Fruit fly (Drosophila melanogaster) whole organism, embryonic: ENCODE measurements around the gene CG10874.

Experiments
- Antp ChIP-seq: fragments of 200-800 bp; sonication (Bioruptor generic); optimal IDR thresholded peaks from 3 replicates; lab custom pipeline; 2016; ENCODE audit warnings: missing biosample characterization, missing genetic modification characterization
- Atf3 ChIP-seq: fragments of 200-800 bp; sonication (Bioruptor generic); optimal IDR thresholded peaks from 3 replicates; lab custom pipeline; 2016; ENCODE audit warnings: missing biosample characterization, missing genetic modification characterization
- Bteb2 ChIP-seq: fragments of 200-800 bp; sonication (Bioruptor generic); optimal IDR thresholded peaks from 2 replicates; lab custom pipeline; 2016; ENCODE audit warnings: missing biosample characterization, missing genetic modification characterization
- CG10366 ChIP-seq: fragments of 200-800 bp; sonication (Bioruptor generic); IDR thresholded peaks from 2 replicates; pipeline ENCODE4 v1.3.6; 2022; ENCODE audit warnings: missing biosample characterization, missing genetic modification characterization
- CG10565 ChIP-seq: fragments of 200-800 bp; sonication (Bioruptor generic); optimal IDR thresholded peaks from 3 replicates; lab custom pipeline; 2016; ENCODE audit warnings: missing biosample characterization, mild to moderate bottlenecking, missing genetic modification characterization
- CG11456 ChIP-seq: fragments of 200-800 bp; sonication (Bioruptor generic); IDR thresholded peaks from 3 replicates; pipeline ENCODE4 v1.3.6; 2022; ENCODE audit warnings: missing biosample characterization, missing genetic modification characterization
- CG12104 ChIP-seq: fragments of 200-800 bp; sonication (Bioruptor generic); optimal IDR thresholded peaks from 3 replicates; lab custom pipeline; 2016; ENCODE audit warnings: missing biosample characterization, missing genetic modification characterization
- CG13287 ChIP-seq: fragments of 200-800 bp; sonication (Bioruptor generic); IDR thresholded peaks from 2 replicates; pipeline ENCODE4 v1.3.6; 2022; ENCODE audit warnings: missing biosample characterization, missing genetic modification characterization; ENCODE audit not compliant: partially characterized antibody
- CG13296 ChIP-seq: fragments of 200-800 bp; sonication (Bioruptor generic); optimal IDR thresholded peaks from 3 replicates; lab custom pipeline; 2018; ENCODE audit warnings: missing biosample characterization, mild to moderate bottlenecking, missing genetic modification characterization
- CG15073 ChIP-seq: fragments of 200-800 bp; sonication (Bioruptor generic); optimal IDR thresholded peaks from 2 replicates; lab custom pipeline; 2016; ENCODE audit warnings: missing biosample characterization, missing genetic modification characterization
- CG1603 ChIP-seq: fragments of 200-800 bp; sonication (Bioruptor generic); optimal IDR thresholded peaks from 2 replicates; lab custom pipeline; 2019; ENCODE audit warnings: missing biosample characterization, mild to moderate bottlenecking, missing genetic modification characterization, moderate library complexity
- CG17568 ChIP-seq: fragments of 200-800 bp; sonication (Bioruptor generic); optimal IDR thresholded peaks from 2 replicates; lab custom pipeline; 2018; ENCODE audit warnings: missing biosample characterization, mild to moderate bottlenecking, missing genetic modification characterization, moderate library complexity
- CG18011 ChIP-seq: fragments of 200-800 bp; sonication (Bioruptor generic); optimal IDR thresholded peaks from 2 replicates; lab custom pipeline; 2017; ENCODE audit warnings: missing biosample characterization, missing genetic modification characterization, mild to moderate bottlenecking, moderate library complexity, missing genotype
- CG30431 ChIP-seq: fragments of 200-800 bp; sonication (Bioruptor generic); optimal IDR thresholded peaks from 2 replicates; lab custom pipeline; 2017; ENCODE audit warnings: missing biosample characterization, missing genetic modification characterization
- CG32532 ChIP-seq: fragments of 200-800 bp; sonication (Bioruptor generic); IDR thresholded peaks from 2 replicates; pipeline ENCODE4 v1.3.6; 2022; ENCODE audit warnings: missing biosample characterization, missing genetic modification characterization
- CG34422 ChIP-seq: fragments of 200-800 bp; sonication (Bioruptor generic); IDR thresholded peaks from 3 replicates; pipeline ENCODE4 v1.3.6; 2022; ENCODE audit warnings: missing biosample characterization, missing genetic modification characterization
- CG4282 ChIP-seq: fragments of 200-800 bp; sonication (Bioruptor generic); optimal IDR thresholded peaks from 2 replicates; lab custom pipeline; 2016; ENCODE audit warnings: missing biosample characterization, missing genetic modification characterization
- CG5180 ChIP-seq: fragments of 200-800 bp; sonication (Bioruptor generic); optimal IDR thresholded peaks from 3 replicates; lab custom pipeline; 2017; ENCODE audit warnings: missing biosample characterization, missing genetic modification characterization, mild to moderate bottlenecking, moderate library complexity, missing genetic modification reagents
- CG6254 ChIP-seq: fragments of 200-800 bp; sonication (Bioruptor generic); optimal IDR thresholded peaks from 3 replicates; lab custom pipeline; 2017; ENCODE audit warnings: mild to moderate bottlenecking, missing biosample characterization, missing genetic modification reagents, missing genetic modification characterization
- CG7839 ChIP-seq: fragments of 200-800 bp; sonication (Bioruptor generic); optimal IDR thresholded peaks from 3 replicates; lab custom pipeline; 2018; ENCODE audit warnings: missing biosample characterization, mild to moderate bottlenecking, missing genetic modification characterization, moderate library complexity
- CG8290 ChIP-seq, 3 experiments: fragments of 200-800 bp; sonication (Bioruptor generic); optimal IDR thresholded peaks; 2 replicates each; lab custom pipeline; 2016 to 2019; ENCODE audit warnings: missing biosample characterization in 3 of 3, missing genetic modification characterization in 3 of 3, mild to moderate bottlenecking in 2 of 3, moderate library complexity in 1 of 3
- CG9609 ChIP-seq: fragments of 200-800 bp; sonication (Bioruptor generic); optimal IDR thresholded peaks from 3 replicates; lab custom pipeline; 2016; ENCODE audit warnings: missing biosample characterization, missing genetic modification characterization
- CTCF ChIP-seq: fragments of 200-800 bp; sonication (Bioruptor generic); optimal IDR thresholded peaks from 2 replicates; lab custom pipeline; 2017; ENCODE audit warnings: missing biosample characterization, mild to moderate bottlenecking, missing genetic modification characterization, moderate library complexity
- Drgx ChIP-seq: fragments of 200-800 bp; sonication (Bioruptor generic); IDR thresholded peaks from 2 replicates; pipeline ENCODE4 v1.3.6; 2022; ENCODE audit warnings: missing biosample characterization, missing genetic modification characterization
- E2f1 ChIP-seq: fragments of 200-800 bp; sonication (Bioruptor generic); IDR thresholded peaks from 2 replicates; pipeline ENCODE4 v1.3.6; 2022; ENCODE audit warnings: missing biosample characterization, missing genetic modification characterization
- Ets97D ChIP-seq: fragments of 200-800 bp; sonication (Bioruptor generic); optimal IDR thresholded peaks from 3 replicates; lab custom pipeline; 2016; ENCODE audit warnings: missing biosample characterization, missing genetic modification characterization
- H15 ChIP-seq: fragments of 200-800 bp; sonication (Bioruptor generic); IDR thresholded peaks from 3 replicates; pipeline ENCODE4 v1.3.6; 2022; ENCODE audit warnings: missing biosample characterization, missing genetic modification characterization
- HmgD ChIP-seq: fragments of 200-800 bp; sonication (Bioruptor generic); optimal IDR thresholded peaks from 3 replicates; lab custom pipeline; 2016; ENCODE audit warnings: missing biosample characterization, missing genetic modification characterization
- Hr39 ChIP-seq: fragments of >200 bp; optimal IDR thresholded peaks from 2 replicates; lab custom pipeline; 2017
- Hr51 ChIP-seq, 2 experiments: fragments of 200-800 bp; sonication (Bioruptor generic); optimal IDR thresholded peaks; 2 replicates in 1 of 2; 3 replicates in 1 of 2; lab custom pipeline; 2016 to 2018; ENCODE audit warnings: missing biosample characterization in 2 of 2, missing genetic modification characterization in 2 of 2, mild to moderate bottlenecking in 1 of 2, moderate library complexity in 1 of 2
- Hr78 ChIP-seq, 2 experiments: fragments of 200-800 bp in 1 of 2; fragments of >200 bp in 1 of 2; sonication (Bioruptor generic) in 1 of 2; optimal IDR thresholded peaks; 2 replicates each; lab custom pipeline; 2017 to 2019; ENCODE audit warnings: missing biosample characterization in 2 of 2, missing genetic modification characterization in 2 of 2, mild to moderate bottlenecking in 1 of 2, moderate library complexity in 1 of 2
- Mes4 ChIP-seq: fragments of 200-800 bp; sonication (Bioruptor generic); optimal IDR thresholded peaks from 2 replicates; lab custom pipeline; 2016; ENCODE audit warnings: missing biosample characterization, missing genetic modification characterization
- Pdp1 ChIP-seq, 2 experiments: fragments of 200-800 bp; sonication (Bioruptor generic); optimal IDR thresholded peaks; 3 replicates each; lab custom pipeline; 2016; ENCODE audit warnings: missing biosample characterization in 2 of 2, missing genetic modification characterization in 2 of 2, mild to moderate bottlenecking in 1 of 2, moderate library complexity in 1 of 2
- Ptx1 ChIP-seq: fragments of 200-800 bp; sonication (Bioruptor generic); IDR thresholded peaks from 2 replicates; pipeline ENCODE4 v1.3.6; 2022; ENCODE audit warnings: missing biosample characterization, missing genetic modification characterization
- Rfx ChIP-seq: fragments of 200-800 bp; sonication (Bioruptor generic); IDR thresholded peaks from 2 replicates; pipeline ENCODE4 v1.3.6; 2022; ENCODE audit warnings: missing biosample characterization, missing genetic modification characterization
- Scr ChIP-seq: fragments of 200-800 bp; sonication (Bioruptor generic); IDR thresholded peaks from 2 replicates; pipeline ENCODE4 v1.3.6; 2022; ENCODE audit warnings: missing biosample characterization, missing genetic modification characterization; ENCODE audit not compliant: partially characterized antibody
- Sry-δ ChIP-seq: fragments of 200-800 bp; sonication (Bioruptor generic); optimal IDR thresholded peaks from 2 replicates; lab custom pipeline; 2016; ENCODE audit warnings: missing biosample characterization, missing genetic modification characterization
- TFAM ChIP-seq: fragments of 200-800 bp; sonication (Bioruptor generic); optimal IDR thresholded peaks from 2 replicates; lab custom pipeline; 2017; ENCODE audit warnings: missing biosample characterization, missing genetic modification characterization, inconsistent platforms
- Usf ChIP-seq: fragments of 200-800 bp; sonication (Bioruptor generic); optimal IDR thresholded peaks from 2 replicates; lab custom pipeline; 2017; ENCODE audit warnings: missing genotype, missing biosample characterization, missing genetic modification characterization
- ap ChIP-seq: fragments of 200-800 bp; sonication (Bioruptor generic); IDR thresholded peaks from 2 replicates; pipeline ENCODE4 v1.3.6; 2022; ENCODE audit warnings: missing biosample characterization, missing genetic modification characterization
- exex ChIP-seq: fragments of 200-800 bp; sonication (Bioruptor generic); optimal IDR thresholded peaks from 4 replicates; lab custom pipeline; 2018; ENCODE audit warnings: missing biosample characterization, mild to moderate bottlenecking, missing genetic modification characterization, moderate library complexity
- gem ChIP-seq: fragments of 200-800 bp; sonication (Bioruptor generic); optimal IDR thresholded peaks from 2 replicates; lab custom pipeline; 2019; ENCODE audit warnings: missing biosample characterization, mild to moderate bottlenecking, missing genetic modification characterization, moderate library complexity
- ham ChIP-seq: fragments of 200-800 bp; sonication (Bioruptor generic); IDR thresholded peaks from 2 replicates; pipeline ENCODE4 v1.3.6; 2022; ENCODE audit warnings: missing biosample characterization, missing genetic modification characterization
- her ChIP-seq: fragments of 200-800 bp; sonication (Bioruptor generic); optimal IDR thresholded peaks from 2 replicates; lab custom pipeline; 2016; ENCODE audit warnings: missing biosample characterization, missing genetic modification characterization
- lmd ChIP-seq: fragments of 200-800 bp; sonication (Bioruptor generic); IDR thresholded peaks from 2 replicates; pipeline ENCODE4 v1.3.6; 2022; ENCODE audit warnings: missing biosample characterization, missing genetic modification characterization
- nmo ChIP-seq: fragments of 200-800 bp; sonication (Bioruptor generic); optimal IDR thresholded peaks from 2 replicates; lab custom pipeline; 2018; ENCODE audit warnings: missing biosample characterization, mild to moderate bottlenecking, missing genetic modification characterization, moderate library complexity
- pb ChIP-seq: fragments of 200-800 bp; sonication (Bioruptor generic); optimal IDR thresholded peaks from 3 replicates; lab custom pipeline; 2016; ENCODE audit warnings: missing biosample characterization, missing genetic modification characterization
- sens ChIP-seq: fragments of 200-800 bp; sonication (Bioruptor generic); peaks from one replicate; lab custom pipeline; 2016; ENCODE audit warnings: missing biosample characterization, missing genetic modification characterization
- tx ChIP-seq: fragments of 200-800 bp; sonication (Bioruptor generic); optimal IDR thresholded peaks from 2 replicates; lab custom pipeline; 2016; ENCODE audit warnings: missing biosample characterization, missing genetic modification characterization
- unpg ChIP-seq: fragments of 200-800 bp; sonication (Bioruptor generic); optimal IDR thresholded peaks from 3 replicates; lab custom pipeline; 2018; ENCODE audit warnings: missing biosample characterization, mild to moderate bottlenecking, missing genetic modification characterization, moderate library complexity

The CG10874 gene

dm6 chr2L:2177312-2177968, 14.7 kb downstream of the CG10874 start (continued):
- peak; percentile 88 for TF ChIP-seq CG4282 (GFP tag; lab: Kevin White, UChicago)
- no peak for TF ChIP-seq Mes4 (GFP tag; lab: Kevin White, UChicago)
- 0 out of 3 replicates have a peak, but pooled peaks have one; percentile 60 for TF ChIP-seq CG11456
- peak; percentile 45 for TF ChIP-seq pb (GFP tag; lab: Kevin White, UChicago)
- no peak for TF ChIP-seq CG15073 (GFP tag; lab: Kevin White, UChicago)
- no peak for TF ChIP-seq HmgD (GFP tag; lab: Kevin White, UChicago)
- no peak for TF ChIP-seq CG18011
- TF ChIP-seq Atf3 = no peak
- peak; percentile 61 for TF ChIP-seq CG32532 (GFP tag; lab: Robert Waterston, UW)
- peak; percentile 55 for TF ChIP-seq lmd
- TF ChIP-seq Usf = no peak
- TF ChIP-seq Hr78 (GFP tag; optimal IDR thresholded peaks at IDR 0.05; lab: Kevin White, UChicago) = no peak
- TF ChIP-seq Pdp1 (GFP tag; optimal IDR thresholded peaks at IDR 0.05; lab: Kevin White, UChicago) = peak; percentile 47 to 59
- peak; percentile 80 for TF ChIP-seq sens (GFP tag; lab: Kevin White, UChicago)
- TF ChIP-seq CG12104 (GFP tag; lab: Kevin White, UChicago) = no peak
- TF ChIP-seq Hr39 (lab: Kevin White, UChicago) = no peak
- no peak for TF ChIP-seq exex (tag; lab: Kevin White, UChicago)
- peak; percentile 31 for TF ChIP-seq nmo (GFP tag; lab: Kevin White, UChicago)
- peak; percentile 23 for TF ChIP-seq her
- TF ChIP-seq ham (GFP tag; lab: Robert Waterston, UW) = no peak
- TF ChIP-seq Sry-δ (GFP tag; lab: Kevin White, UChicago) = no peak
- TF ChIP-seq gem (tag; lab: Kevin White, UChicago) = peak; percentile 74
- peak; percentile 53 for TF ChIP-seq Antp
- no peak for TF ChIP-seq CG13296
- TF ChIP-seq ap (GFP tag; lab: Robert Waterston, UW) = no peak
- no peak; the same call in 1 of the 2 replicates for TF ChIP-seq CG10366 (GFP tag; lab: Robert Waterston, UW)
- TF ChIP-seq CG13287 (GFP tag; lab: Robert Waterston, UW) = no peak
- no peak for TF ChIP-seq E2f1 (GFP tag; lab: Robert Waterston, UW)
- no peak for TF ChIP-seq H15 (GFP tag; lab: Robert Waterston, UW)
- TF ChIP-seq CG34422 (GFP tag; lab: Robert Waterston, UW) = no peak
- TF ChIP-seq CG9609 (GFP tag; lab: Kevin White, UChicago) = peak; percentile 28
- no peak for TF ChIP-seq CTCF (GFP tag; lab: Kevin White, UChicago)
- no peak for TF ChIP-seq CG5180 (GFP tag; lab: Kevin White, UChicago)
- TF ChIP-seq CG7839 (tag; lab: Kevin White, UChicago) = peak; percentile 46
- TF ChIP-seq CG10565 (GFP tag; lab: Kevin White, UChicago) = no peak
- no peak for TF ChIP-seq CG8290 (GFP tag; optimal IDR thresholded peaks at IDR 0.05; lab: Kevin White, UChicago)
- peak in 1 of 2 experiments; percentile 40 for TF ChIP-seq CG8290 (tag; optimal IDR thresholded peaks at IDR 0.05; lab: Kevin White, UChicago)
- no peak for TF ChIP-seq CG17568 (GFP tag; lab: Kevin White, UChicago)
- TF ChIP-seq TFAM (GFP tag; lab: Kevin White, UChicago) = no peak
- peak; percentile 21 for TF ChIP-seq CG30431 (GFP tag; lab: Kevin White, UChicago)
- peak; percentile 32; the same call in 1 of the 2 replicates for TF ChIP-seq Ptx1 (GFP tag; lab: Robert Waterston, UW)
- no peak for TF ChIP-seq CG6254 (GFP tag; lab: Kevin White, UChicago)
- TF ChIP-seq Ets97D (GFP tag; lab: Kevin White, UChicago) = no peak
- TF ChIP-seq unpg = peak; percentile 54
- TF ChIP-seq tx (GFP tag; lab: Kevin White, UChicago) = peak; percentile 21
- TF ChIP-seq Scr (GFP tag; lab: Robert Waterston, UW) = no peak
- peak; percentile 39 to 59 for TF ChIP-seq Hr51 (GFP tag; optimal IDR thresholded peaks at IDR 0.05; lab: Kevin White, UChicago)
- TF ChIP-seq Rfx = peak; percentile 62; the same call in 1 of the 2 replicates
- no peak for TF ChIP-seq Bteb2 (GFP tag; lab: Kevin White, UChicago)
- no peak for TF ChIP-seq Drgx (GFP tag; lab: Robert Waterston, UW)
- TF ChIP-seq CG1603 (tag; lab: Kevin White, UChicago) = peak; percentile 24
